Fruit fly (Drosophila melanogaster) whole organism, embryonic: ENCODE data around the gene CG12096.

Experiments used
- Bgb ChIP-seq: fragments of 200-800 bp; sonication (Bioruptor generic); IDR thresholded peaks from 2 replicates; pipeline ENCODE4 v1.3.6; 2022; ENCODE audit warnings: missing biosample characterization, missing genetic modification characterization; ENCODE audit not compliant: partially characterized antibody
- BtbVII ChIP-seq: fragments of 200-800 bp; sonication (Bioruptor generic); optimal IDR thresholded peaks from 3 replicates; lab custom pipeline; 2017; ENCODE audit warnings: missing biosample characterization, mild to moderate bottlenecking, missing genetic modification characterization
- CG10321 ChIP-seq: fragments of 200-800 bp; sonication (Bioruptor generic); IDR thresholded peaks from 2 replicates; pipeline ENCODE4 v1.3.6; 2022; ENCODE audit warnings: missing biosample characterization, missing genetic modification characterization
- CG11504 ChIP-seq: fragments of 200-800 bp; sonication (Bioruptor generic); optimal IDR thresholded peaks from 3 replicates; lab custom pipeline; 2019; ENCODE audit warnings: missing biosample characterization, mild to moderate bottlenecking, missing genetic modification characterization, moderate library complexity
- CG11723 ChIP-seq: fragments of 200-800 bp; sonication (Bioruptor generic); optimal IDR thresholded peaks from 2 replicates; lab custom pipeline; 2017; ENCODE audit warnings: missing biosample characterization, mild to moderate bottlenecking, missing genetic modification characterization
- CG12391 ChIP-seq: fragments of 200-800 bp; sonication (Bioruptor generic); optimal IDR thresholded peaks from 3 replicates; lab custom pipeline; 2018; ENCODE audit warnings: missing biosample characterization, mild to moderate bottlenecking, missing genetic modification characterization, moderate library complexity
- CG13123 ChIP-seq: fragments of 200-800 bp; sonication (Bioruptor generic); optimal IDR thresholded peaks from 2 replicates; lab custom pipeline; 2016; ENCODE audit warnings: missing biosample characterization, missing genetic modification characterization
- CG15514 ChIP-seq: fragments of 200-800 bp; sonication (Bioruptor generic); optimal IDR thresholded peaks from 3 replicates; lab custom pipeline; 2017; ENCODE audit warnings: missing biosample characterization, missing genetic modification characterization, mild to moderate bottlenecking, moderate library complexity, missing genetic modification reagents
- CG16779 ChIP-seq: fragments of 200-800 bp; sonication (Bioruptor generic); IDR thresholded peaks from 2 replicates; pipeline ENCODE4 v1.3.6; 2022; ENCODE audit warnings: missing biosample characterization, missing genetic modification characterization
- CG1832 ChIP-seq: fragments of 200-800 bp; sonication (Bioruptor generic); optimal IDR thresholded peaks from 2 replicates; lab custom pipeline; 2017; ENCODE audit warnings: missing biosample characterization, mild to moderate bottlenecking, missing genetic modification characterization, inconsistent platforms
- CG3163 ChIP-seq: fragments of 200-800 bp; sonication (Bioruptor generic); optimal IDR thresholded peaks from 3 replicates; lab custom pipeline; 2016; ENCODE audit warnings: missing biosample characterization, missing genetic modification characterization
- CG32532 ChIP-seq: fragments of 200-800 bp; sonication (Bioruptor generic); IDR thresholded peaks from 2 replicates; pipeline ENCODE4 v1.3.6; 2022; ENCODE audit warnings: missing biosample characterization, missing genetic modification characterization
- CG3726 ChIP-seq: fragments of 200-800 bp; sonication (Bioruptor generic); IDR thresholded peaks from 3 replicates; pipeline ENCODE4, ENCODE4 v1.3.6; 2022; ENCODE audit warnings: missing biosample characterization, missing genetic modification characterization
- CG7928 ChIP-seq: fragments of 200-800 bp; sonication (Bioruptor generic); optimal IDR thresholded peaks from 2 replicates; lab custom pipeline; 2017; ENCODE audit warnings: missing biosample characterization, mild to moderate bottlenecking, missing genetic modification characterization
- Camta ChIP-seq: fragments of 200-800 bp; sonication (Bioruptor generic); optimal IDR thresholded peaks from 2 replicates; lab custom pipeline; 2016; ENCODE audit warnings: missing biosample characterization, missing genetic modification characterization
- Deaf1 ChIP-seq: fragments of 200-800 bp; optimal IDR thresholded peaks from 3 replicates; lab custom pipeline; 2019; ENCODE audit warnings: missing biosample characterization, mild to moderate bottlenecking, missing genetic modification characterization, moderate library complexity
- Mes4 ChIP-seq: fragments of 200-800 bp; sonication (Bioruptor generic); optimal IDR thresholded peaks from 2 replicates; lab custom pipeline; 2016; ENCODE audit warnings: missing biosample characterization, missing genetic modification characterization
- NK7.1 ChIP-seq: fragments of 200-800 bp; sonication (Bioruptor generic); optimal IDR thresholded peaks from 3 replicates; lab custom pipeline; 2016; ENCODE audit warnings: missing biosample characterization, missing genetic modification characterization
- Oli ChIP-seq: fragments of 200-800 bp; sonication (Bioruptor generic); optimal IDR thresholded peaks from 2 replicates; lab custom pipeline; 2018; ENCODE audit warnings: missing biosample characterization, mild to moderate bottlenecking, missing genetic modification characterization, moderate library complexity
- Tbp ChIP-seq: fragments of >200 bp; optimal IDR thresholded peaks from 2 replicates; lab custom pipeline; 2018; ENCODE audit warnings: missing biosample characterization, missing genetic modification characterization
- Trl ChIP-seq, 3 experiments: fragments of >200 bp in 2 of 3; fragments of 200-800 bp in 1 of 3; sonication (Bioruptor generic) in 1 of 3; optimal IDR thresholded peaks; 2 replicates in 1 of 3; 3 replicates in 2 of 3; lab custom pipeline; 2016 to 2017; ENCODE audit warnings: missing biosample characterization in 1 of 3, missing genetic modification characterization in 1 of 3
- aop ChIP-seq: fragments of 200-800 bp; sonication (Bioruptor generic); IDR thresholded peaks from 2 replicates; pipeline ENCODE4 v1.3.6; 2022; ENCODE audit warnings: missing biosample characterization, missing genetic modification characterization
- bbx ChIP-seq: fragments of 200-800 bp; sonication (Bioruptor generic); IDR thresholded peaks from 2 replicates; pipeline ENCODE4 v1.3.6; 2022; ENCODE audit warnings: missing biosample characterization, missing genetic modification characterization; ENCODE audit not compliant: partially characterized antibody
- cato ChIP-seq: fragments of 200-800 bp; sonication (Bioruptor generic); optimal IDR thresholded peaks from 2 replicates; lab custom pipeline; 2016; ENCODE audit warnings: missing biosample characterization, missing genetic modification characterization, borderline replicate concordance
- caup ChIP-seq: fragments of 200-800 bp; sonication (Bioruptor generic); optimal IDR thresholded peaks from 3 replicates; lab custom pipeline; 2017; ENCODE audit warnings: missing biosample characterization, mild to moderate bottlenecking, missing genetic modification characterization, moderate library complexity; ENCODE audit not compliant: severe bottlenecking
- cg ChIP-seq: fragments of 200-800 bp; sonication (Bioruptor generic); optimal IDR thresholded peaks from 3 replicates; lab custom pipeline; 2019; ENCODE audit warnings: missing biosample characterization, mild to moderate bottlenecking, missing genetic modification characterization, moderate library complexity
- ems ChIP-seq: fragments of 200-800 bp; sonication (Bioruptor generic); optimal IDR thresholded peaks from 3 replicates; lab custom pipeline; 2016; ENCODE audit warnings: missing biosample characterization, missing genetic modification characterization
- eyg ChIP-seq: fragments of 200-800 bp; sonication (Bioruptor generic); optimal IDR thresholded peaks from 3 replicates; lab custom pipeline; 2016; ENCODE audit warnings: missing biosample characterization, missing genetic modification characterization
- hth ChIP-seq: fragments of >200 bp; optimal IDR thresholded peaks from 2 replicates; lab custom pipeline; 2017; ENCODE audit warnings: inconsistent platforms
- kah ChIP-seq: fragments of 200-800 bp; sonication (Bioruptor generic); optimal IDR thresholded peaks from 2 replicates; lab custom pipeline; 2018; ENCODE audit warnings: missing biosample characterization, mild to moderate bottlenecking, missing genetic modification characterization
- kni ChIP-seq: fragments of 200-800 bp; sonication (Bioruptor generic); optimal IDR thresholded peaks from 3 replicates; lab custom pipeline; 2017; ENCODE audit warnings: mild to moderate bottlenecking, missing biosample characterization, missing genetic modification reagents, missing genetic modification characterization
- nom ChIP-seq: fragments of 200-800 bp; sonication (Bioruptor generic); optimal IDR thresholded peaks from 2 replicates; lab custom pipeline; 2017; ENCODE audit warnings: missing biosample characterization, missing genetic modification characterization, mild to moderate bottlenecking, moderate library complexity, missing genetic modification reagents
- scrt ChIP-seq: fragments of 200-800 bp; sonication (Bioruptor generic); optimal IDR thresholded peaks from 2 replicates; lab custom pipeline; 2018; ENCODE audit warnings: missing biosample characterization, mild to moderate bottlenecking, missing genetic modification characterization, moderate library complexity
- trem ChIP-seq: fragments of 200-800 bp; optimal IDR thresholded peaks from 3 replicates; lab custom pipeline; 2019; ENCODE audit warnings: missing biosample characterization, mild to moderate bottlenecking, missing genetic modification characterization, moderate library complexity
- ttk ChIP-seq: fragments of 200-800 bp; sonication (Bioruptor generic); IDR thresholded peaks from 2 replicates; pipeline ENCODE4 v2.1.2; 2022; ENCODE audit warnings: missing biosample characterization, missing genetic modification characterization
- unpg ChIP-seq: fragments of 200-800 bp; sonication (Bioruptor generic); optimal IDR thresholded peaks from 3 replicates; lab custom pipeline; 2018; ENCODE audit warnings: missing biosample characterization, mild to moderate bottlenecking, missing genetic modification characterization, moderate library complexity
- wek ChIP-seq: fragments of 200-800 bp; sonication (Bioruptor generic); optimal IDR thresholded peaks from 3 replicates; lab custom pipeline; 2018; ENCODE audit warnings: missing biosample characterization, mild to moderate bottlenecking, missing genetic modification characterization, moderate library complexity
- z ChIP-seq: fragments of 200-800 bp; sonication (Bioruptor generic); IDR thresholded peaks from 3 replicates; pipeline ENCODE4 v1.3.6; 2022; ENCODE audit warnings: missing biosample characterization, missing genetic modification characterization
- zen ChIP-seq: fragments of 200-800 bp; sonication (Bioruptor generic); optimal IDR thresholded peaks from 3 replicates; lab custom pipeline; 2018; ENCODE audit warnings: missing biosample characterization, mild to moderate bottlenecking, missing genetic modification characterization, moderate library complexity

CG12096 gene

dm6 chrX:13159481-13159880 is at the start of gene CG12096, which contains the start of gene Bap60 (continued):
- TF ChIP-seq CG11504 (tag; lab: Kevin White, UChicago) (no peak), Camta (GFP tag; lab: Kevin White, UChicago) (peak; percentile 69), Mes4 (GFP tag; lab: Kevin White, UChicago) (peak; percentile 59), cato (GFP tag; lab: Kevin White, UChicago) (peak; percentile 25), kni (GFP tag; lab: Kevin White, UChicago) (peak; percentile 41), caup (GFP tag; lab: Kevin White, UChicago) (peak; percentile 56), CG15514 (GFP tag; lab: Kevin White, UChicago) (peak; percentile 68), CG16779 (GFP tag; lab: Robert Waterston, UW) (no peak), ems (peak; percentile 81), unpg (GFP tag; lab: Kevin White, UChicago) (peak; percentile 71), Bgb (GFP tag; lab: Robert Waterston, UW) (peak; percentile 88), trem (tag; lab: Kevin White, UChicago) (peak; percentile 86), z (GFP tag; lab: Robert Waterston, UW) (no peak), eyg (GFP tag; lab: Kevin White, UChicago) (peak; percentile 66), CG12391 (tag; lab: Kevin White, UChicago) (peak; percentile 86), Tbp (GFP tag; lab: Kevin White, UChicago) (no peak), bbx (peak; percentile 75), CG3163 (peak; percentile 41), Deaf1 (tag; lab: Kevin White, UChicago) (no peak), wek (GFP tag; lab: Kevin White, UChicago) (no peak), zen (peak; percentile 37), BtbVII (peak; percentile 30), NK7.1 (peak; percentile 55), CG3726 (GFP tag; lab: Robert Waterston, UW) (no peak), ttk (GFP tag; lab: Robert Waterston, UW) (no peak; the same call in 1 of the 2 replicates), Oli (tag; lab: Kevin White, UChicago) (peak; percentile 65), CG13123 (GFP tag; lab: Kevin White, UChicago) (peak; percentile 34)
- TF ChIP-seq, all 482 proteins: peak for 332

- TF ChIP-seq CG32532 (0 out of 2 replicates have a peak, but pooled peaks have one; percentile 5), scrt (GFP tag; lab: Kevin White, UChicago) (peak; percentile 61), CG10321 (peak; percentile 38; the same call in 1 of the 2 replicates), hth (lab: Kevin White, UChicago) (no peak), Trl (optimal IDR thresholded peaks at IDR 0.05; lab: Kevin White, UChicago) (peak; percentile 56 to 68), Trl (GFP tag; optimal IDR thresholded peaks at IDR 0.05; lab: Kevin White, UChicago) (no peak), nom (GFP tag; lab: Kevin White, UChicago) (peak; percentile 76), kni (GFP tag; lab: Kevin White, UChicago) (peak; percentile 17), kah (GFP tag; lab: Kevin White, UChicago) (peak; percentile 96), CG7928 (GFP tag; lab: Kevin White, UChicago) (no peak), cg (GFP tag; lab: Kevin White, UChicago) (peak; percentile 59), CG11723 (no peak), CG1832 (GFP tag; lab: Kevin White, UChicago) (peak; percentile 81), aop (peak; percentile 64), ttk (GFP tag; lab: Robert Waterston, UW) (no peak)
These were observed 47.6 kb upstream of the CG12096 start for dm6 chrX:13111832-13112231.
